Fruit fly (Drosophila melanogaster) whole organism, embryonic: Measurements from ENCODE around the gene CG7156.

Experiments
- ATbp ChIP-seq: fragments of 200-800 bp; sonication (Bioruptor generic); optimal IDR thresholded peaks from 2 replicates; lab custom pipeline; 2017; ENCODE audit warnings: missing biosample characterization, mild to moderate bottlenecking, missing genetic modification characterization, missing genetic modification reagents
- Adf1 ChIP-seq: fragments of 200-800 bp; sonication (Bioruptor generic); IDR thresholded peaks from 2 replicates; pipeline ENCODE4 v1.3.6; 2022; ENCODE audit warnings: missing biosample characterization, missing genetic modification characterization
- CG10209 ChIP-seq: fragments of 200-800 bp; sonication (Bioruptor generic); optimal IDR thresholded peaks from 3 replicates; lab custom pipeline; 2017; ENCODE audit warnings: missing biosample characterization, mild to moderate bottlenecking, missing genetic modification characterization, missing genetic modification reagents
- CG10543 ChIP-seq: fragments of 200-800 bp; sonication (Bioruptor generic); optimal IDR thresholded peaks from 3 replicates; lab custom pipeline; 2017; ENCODE audit warnings: missing biosample characterization, mild to moderate bottlenecking, missing genetic modification characterization, moderate library complexity
- CG10565 ChIP-seq: fragments of 200-800 bp; sonication (Bioruptor generic); optimal IDR thresholded peaks from 3 replicates; lab custom pipeline; 2016; ENCODE audit warnings: missing biosample characterization, mild to moderate bottlenecking, missing genetic modification characterization
- CG11398 ChIP-seq: fragments of 200-800 bp; sonication (Bioruptor generic); optimal IDR thresholded peaks from 2 replicates; lab custom pipeline; 2016; ENCODE audit warnings: missing biosample characterization, missing genetic modification characterization
- CG12155 ChIP-seq: fragments of 200-800 bp; sonication (Bioruptor generic); optimal IDR thresholded peaks from 3 replicates; lab custom pipeline; 2016; ENCODE audit warnings: missing biosample characterization, missing genetic modification characterization
- CG12219 ChIP-seq: fragments of 200-800 bp; sonication (Bioruptor generic); optimal IDR thresholded peaks from 3 replicates; lab custom pipeline; 2018; ENCODE audit warnings: missing biosample characterization, mild to moderate bottlenecking, missing genetic modification characterization
- CG12236 ChIP-seq: fragments of 200-800 bp; sonication (Bioruptor generic); optimal IDR thresholded peaks from 2 replicates; lab custom pipeline; 2016; ENCODE audit warnings: missing biosample characterization, missing genetic modification characterization
- CG12744 ChIP-seq: fragments of 200-800 bp; sonication (Bioruptor generic); optimal IDR thresholded peaks from 2 replicates; lab custom pipeline; 2016; ENCODE audit warnings: missing biosample characterization, missing genetic modification characterization
- CG14965 ChIP-seq: fragments of 200-800 bp; sonication (Bioruptor generic); optimal IDR thresholded peaks from 2 replicates; lab custom pipeline; 2016; ENCODE audit warnings: missing biosample characterization, missing genetic modification characterization, borderline replicate concordance
- CG15514 ChIP-seq: fragments of 200-800 bp; sonication (Bioruptor generic); optimal IDR thresholded peaks from 3 replicates; lab custom pipeline; 2017; ENCODE audit warnings: missing biosample characterization, missing genetic modification characterization, mild to moderate bottlenecking, moderate library complexity, missing genetic modification reagents
- CG1602 ChIP-seq: fragments of 200-800 bp; sonication (Bioruptor generic); optimal IDR thresholded peaks from 3 replicates; lab custom pipeline; 2016; ENCODE audit warnings: missing biosample characterization, missing genetic modification characterization
- CG17568 ChIP-seq: fragments of 200-800 bp; sonication (Bioruptor generic); optimal IDR thresholded peaks from 2 replicates; lab custom pipeline; 2018; ENCODE audit warnings: missing biosample characterization, mild to moderate bottlenecking, missing genetic modification characterization, moderate library complexity
- CG17829 ChIP-seq: fragments of 200-800 bp; optimal IDR thresholded peaks from 2 replicates; lab custom pipeline; 2019; ENCODE audit warnings: missing biosample characterization, mild to moderate bottlenecking, missing genetic modification characterization, moderate library complexity
- CG2120 ChIP-seq: fragments of 200-800 bp; sonication (Bioruptor generic); optimal IDR thresholded peaks from 3 replicates; lab custom pipeline; 2016; ENCODE audit warnings: missing biosample characterization, missing genetic modification characterization
- CG3163 ChIP-seq: fragments of 200-800 bp; sonication (Bioruptor generic); optimal IDR thresholded peaks from 3 replicates; lab custom pipeline; 2016; ENCODE audit warnings: missing biosample characterization, missing genetic modification characterization
- CG7745 ChIP-seq: fragments of 200-800 bp; sonication (Bioruptor generic); optimal IDR thresholded peaks from 2 replicates; lab custom pipeline; 2018; ENCODE audit warnings: missing biosample characterization, mild to moderate bottlenecking, missing genetic modification characterization, moderate library complexity
- CG7786 ChIP-seq: fragments of 200-800 bp; sonication (Bioruptor generic); optimal IDR thresholded peaks from 2 replicates; lab custom pipeline; 2016; ENCODE audit warnings: missing biosample characterization, missing genetic modification characterization
- CG8089 ChIP-seq: fragments of 200-800 bp; sonication (Bioruptor generic); optimal IDR thresholded peaks from 3 replicates; lab custom pipeline; 2016; ENCODE audit warnings: missing biosample characterization, missing genetic modification characterization
- CG8359 ChIP-seq: fragments of 200-800 bp; sonication (Bioruptor generic); optimal IDR thresholded peaks from 2 replicates; lab custom pipeline; 2017; ENCODE audit warnings: missing biosample characterization, mild to moderate bottlenecking, missing genetic modification characterization, borderline replicate concordance
- CG8478 ChIP-seq: fragments of >200 bp; optimal IDR thresholded peaks from 2 replicates; lab custom pipeline; 2018
- CHES-1-like ChIP-seq: fragments of 200-800 bp; sonication (Bioruptor generic); optimal IDR thresholded peaks from 2 replicates; lab custom pipeline; 2016; ENCODE audit warnings: missing biosample characterization, missing genetic modification characterization
- Camta ChIP-seq: fragments of 200-800 bp; sonication (Bioruptor generic); optimal IDR thresholded peaks from 2 replicates; lab custom pipeline; 2016; ENCODE audit warnings: missing biosample characterization, missing genetic modification characterization
- Ets97D ChIP-seq: fragments of 200-800 bp; sonication (Bioruptor generic); optimal IDR thresholded peaks from 3 replicates; lab custom pipeline; 2016; ENCODE audit warnings: missing biosample characterization, missing genetic modification characterization
- Fer1 ChIP-seq: fragments of 200-800 bp; sonication (Bioruptor generic); optimal IDR thresholded peaks from 2 replicates; lab custom pipeline; 2017; ENCODE audit warnings: missing biosample characterization, mild to moderate bottlenecking, missing genetic modification characterization
- HLH54F ChIP-seq: fragments of 200-800 bp; sonication (Bioruptor generic); optimal IDR thresholded peaks from 3 replicates; lab custom pipeline; 2016; ENCODE audit warnings: missing biosample characterization, missing genetic modification characterization
- HmgD ChIP-seq: fragments of 200-800 bp; sonication (Bioruptor generic); optimal IDR thresholded peaks from 3 replicates; lab custom pipeline; 2016; ENCODE audit warnings: missing biosample characterization, missing genetic modification characterization
- Med ChIP-seq: fragments of 200-800 bp; sonication (Bioruptor generic); peaks from one replicate; lab custom pipeline; 2016; ENCODE audit warnings: missing biosample characterization, missing genetic modification characterization, mild to moderate bottlenecking, inconsistent platforms, moderate library complexity
- Poxn ChIP-seq: fragments of 200-800 bp; sonication (Bioruptor generic); IDR thresholded peaks from 2 replicates; pipeline ENCODE4 v1.3.6; 2022; ENCODE audit warnings: missing biosample characterization, missing genetic modification characterization
- Sox100B ChIP-seq: fragments of 200-800 bp; sonication (Bioruptor generic); optimal IDR thresholded peaks from 3 replicates; lab custom pipeline; 2018; ENCODE audit warnings: missing biosample characterization, mild to moderate bottlenecking, missing genetic modification characterization
- Taf1 ChIP-seq: fragments of 200-800 bp; sonication (Bioruptor generic); IDR thresholded peaks from 2 replicates; pipeline ENCODE4 v1.3.6; 2022; ENCODE audit warnings: missing biosample characterization, missing genetic modification characterization
- YL-1 ChIP-seq: fragments of 200-800 bp; sonication (Bioruptor generic); optimal IDR thresholded peaks from 3 replicates; lab custom pipeline; 2017; ENCODE audit warnings: missing biosample characterization, mild to moderate bottlenecking, missing genetic modification characterization
- ac ChIP-seq: fragments of 200-800 bp; sonication (Bioruptor generic); optimal IDR thresholded peaks from 3 replicates; lab custom pipeline; 2017; ENCODE audit warnings: missing biosample characterization, mild to moderate bottlenecking, missing genetic modification characterization
- bab2 ChIP-seq: fragments of 200-800 bp; sonication (Bioruptor generic); optimal IDR thresholded peaks from 2 replicates; lab custom pipeline; 2016; ENCODE audit warnings: missing biosample characterization, missing genetic modification characterization
- bowl ChIP-seq: fragments of 200-800 bp; sonication (Bioruptor generic); IDR thresholded peaks from 2 replicates; pipeline ENCODE4 v1.3.6; 2022; ENCODE audit warnings: missing biosample characterization, missing genetic modification characterization
- btn ChIP-seq: fragments of 200-800 bp; sonication (Bioruptor generic); optimal IDR thresholded peaks from 2 replicates; lab custom pipeline; 2016; ENCODE audit warnings: missing biosample characterization, missing genetic modification characterization
- caup ChIP-seq: fragments of 200-800 bp; sonication (Bioruptor generic); optimal IDR thresholded peaks from 3 replicates; lab custom pipeline; 2017; ENCODE audit warnings: missing biosample characterization, mild to moderate bottlenecking, missing genetic modification characterization, moderate library complexity; ENCODE audit not compliant: severe bottlenecking
- cg ChIP-seq: fragments of 200-800 bp; sonication (Bioruptor generic); optimal IDR thresholded peaks from 3 replicates; lab custom pipeline; 2019; ENCODE audit warnings: missing biosample characterization, mild to moderate bottlenecking, missing genetic modification characterization, moderate library complexity
- corto ChIP-seq: fragments of 200-800 bp; sonication (Bioruptor generic); optimal IDR thresholded peaks from 2 replicates; lab custom pipeline; 2016; ENCODE audit warnings: missing biosample characterization, mild to moderate bottlenecking, missing genetic modification characterization, moderate library complexity
- crp ChIP-seq, 2 experiments: fragments of 200-800 bp; sonication (Bioruptor generic); optimal IDR thresholded peaks; 2 replicates in 1 of 2; 3 replicates in 1 of 2; lab custom pipeline; 2017; ENCODE audit warnings: missing biosample characterization in 2 of 2, missing genetic modification characterization in 2 of 2, mild to moderate bottlenecking in 1 of 2, moderate library complexity in 1 of 2
- ewg ChIP-seq: fragments of 200-800 bp; sonication (Bioruptor generic); optimal IDR thresholded peaks from 3 replicates; lab custom pipeline; 2017; ENCODE audit warnings: mild to moderate bottlenecking, missing biosample characterization, missing genetic modification reagents, missing genetic modification characterization
- gsb ChIP-seq: fragments of 200-800 bp; sonication (Bioruptor generic); IDR thresholded peaks from 2 replicates; pipeline ENCODE4 v1.3.6; 2022; ENCODE audit warnings: missing biosample characterization, missing genetic modification characterization
- lbe ChIP-seq: fragments of 200-800 bp; sonication (Bioruptor generic); optimal IDR thresholded peaks from 2 replicates; lab custom pipeline; 2016; ENCODE audit warnings: missing biosample characterization, mild to moderate bottlenecking, missing genetic modification characterization
- pb ChIP-seq: fragments of 200-800 bp; sonication (Bioruptor generic); optimal IDR thresholded peaks from 3 replicates; lab custom pipeline; 2016; ENCODE audit warnings: missing biosample characterization, missing genetic modification characterization
- repo ChIP-seq: fragments of 200-800 bp; sonication (Bioruptor generic); optimal IDR thresholded peaks from 2 replicates; lab custom pipeline; 2016; ENCODE audit warnings: missing biosample characterization, missing genetic modification characterization
- salm ChIP-seq: fragments of 200-800 bp; sonication (Bioruptor generic); optimal IDR thresholded peaks from 2 replicates; lab custom pipeline; 2018; ENCODE audit warnings: missing biosample characterization, mild to moderate bottlenecking, missing genetic modification characterization
- sens ChIP-seq: fragments of 200-800 bp; sonication (Bioruptor generic); peaks from one replicate; lab custom pipeline; 2016; ENCODE audit warnings: missing biosample characterization, missing genetic modification characterization
- wdn ChIP-seq: fragments of 200-800 bp; sonication (Bioruptor generic); IDR thresholded peaks from 2 replicates; pipeline ENCODE4 v1.3.6; 2022; ENCODE audit warnings: missing biosample characterization, missing genetic modification characterization
- yki ChIP-seq: fragments of >200 bp; optimal IDR thresholded peaks from 3 replicates; lab custom pipeline; 2018
- zfh2 ChIP-seq: fragments of 200-800 bp; sonication (Bioruptor generic); optimal IDR thresholded peaks from 2 replicates; lab custom pipeline; 2016; ENCODE audit warnings: missing biosample characterization, missing genetic modification characterization

CG7156 gene

dm6 chr3R:18198518-18199118 lies 43.3 kb downstream of the CG7156 start:
- TF ChIP-seq zfh2 (no peak), Fer1 (GFP tag; lab: Kevin White, UChicago) (peak; percentile 83), btn (GFP tag; lab: Kevin White, UChicago) (peak; percentile 49), bab2 (peak; percentile 57), CG12219 (GFP tag; lab: Kevin White, UChicago) (peak; percentile 55), CG10565 (GFP tag; lab: Kevin White, UChicago) (no peak), CG1602 (GFP tag; lab: Kevin White, UChicago) (peak; percentile 4), HmgD (GFP tag; lab: Kevin White, UChicago) (no peak), CG3163 (GFP tag; lab: Kevin White, UChicago) (peak; percentile 27), CG10209 (GFP tag; lab: Kevin White, UChicago) (peak; percentile 34), CG15514 (GFP tag; lab: Kevin White, UChicago) (peak; percentile 25), CG12236 (GFP tag; lab: Kevin White, UChicago) (peak; percentile 22), bowl (GFP tag; lab: Robert Waterston, UW) (no peak), Med (GFP tag; lab: Kevin White, UChicago) (peak; percentile 93), ac (GFP tag; lab: Kevin White, UChicago) (peak; percentile 61), crp (GFP tag; optimal IDR thresholded peaks at IDR 0.05; lab: Kevin White, UChicago) (no peak), caup (GFP tag; lab: Kevin White, UChicago) (peak; percentile 51), CG8478 (lab: Kevin White, UChicago) (no peak), CG7745 (tag; lab: Kevin White, UChicago) (peak; percentile 66), corto (peak; percentile 18), ewg (GFP tag; lab: Kevin White, UChicago) (peak; percentile 50), CG10543 (GFP tag; lab: Kevin White, UChicago) (peak; percentile 48), sens (GFP tag; lab: Kevin White, UChicago) (peak; percentile 90), CG8359 (no peak), CG12155 (GFP tag; lab: Kevin White, UChicago) (peak; percentile 18), CG7786 (GFP tag; lab: Kevin White, UChicago) (no peak), CG17568 (GFP tag; lab: Kevin White, UChicago) (peak; percentile 68), cg (peak; percentile 91), Taf1 (no peak), CG8089 (peak; percentile 47), salm (tag; lab: Kevin White, UChicago) (peak; percentile 45), Poxn (GFP tag; lab: Robert Waterston, UW) (no peak), wdn (GFP tag; lab: Robert Waterston, UW) (no peak), pb (GFP tag; lab: Kevin White, UChicago) (peak; percentile 49), YL-1 (GFP tag; lab: Kevin White, UChicago) (peak; percentile 12), Adf1 (GFP tag; lab: Robert Waterston, UW) (no peak), gsb (no peak), lbe (peak; percentile 73), HLH54F (GFP tag; lab: Kevin White, UChicago) (peak; percentile 32), Ets97D (GFP tag; lab: Kevin White, UChicago) (peak; percentile 25), yki (lab: Kevin White, UChicago) (peak; percentile 98), repo (peak; percentile 32), CG11398 (GFP tag; lab: Kevin White, UChicago) (peak; percentile 63), Camta (GFP tag; lab: Kevin White, UChicago) (peak; percentile 20), CG17829 (peak; percentile 26), CHES-1-like (GFP tag; lab: Kevin White, UChicago) (peak; percentile 44), Sox100B (peak; percentile 56), CG12744 (GFP tag; lab: Kevin White, UChicago) (peak; percentile 39), ATbp (GFP tag; lab: Kevin White, UChicago) (peak; percentile 81), CG2120 (GFP tag; lab: Kevin White, UChicago) (peak; percentile 29), CG14965 (GFP tag; lab: Kevin White, UChicago) (no peak)
